Fruit fly (Drosophila melanogaster) whole organism, embryonic: ENCODE results near the gene CG4730.

Source experiments
- Bgb ChIP-seq: fragments of 200-800 bp; sonication (Bioruptor generic); IDR thresholded peaks from 2 replicates; pipeline ENCODE4 v1.3.6; 2022; ENCODE audit warnings: missing biosample characterization, missing genetic modification characterization; ENCODE audit not compliant: partially characterized antibody
- CG10543 ChIP-seq: fragments of 200-800 bp; sonication (Bioruptor generic); optimal IDR thresholded peaks from 3 replicates; lab custom pipeline; 2017; ENCODE audit warnings: missing biosample characterization, mild to moderate bottlenecking, missing genetic modification characterization, moderate library complexity
- CG11398 ChIP-seq: fragments of 200-800 bp; sonication (Bioruptor generic); optimal IDR thresholded peaks from 2 replicates; lab custom pipeline; 2016; ENCODE audit warnings: missing biosample characterization, missing genetic modification characterization
- CG14860 ChIP-seq: fragments of 200-800 bp; sonication (Bioruptor generic); IDR thresholded peaks from 3 replicates; pipeline ENCODE4 v1.3.6; 2022; ENCODE audit warnings: missing biosample characterization, missing genetic modification characterization; ENCODE audit not compliant: partially characterized antibody
- CG1603 ChIP-seq: fragments of 200-800 bp; sonication (Bioruptor generic); optimal IDR thresholded peaks from 2 replicates; lab custom pipeline; 2019; ENCODE audit warnings: missing biosample characterization, mild to moderate bottlenecking, missing genetic modification characterization, moderate library complexity
- CG17359 ChIP-seq: fragments of 200-800 bp; sonication (Bioruptor generic); optimal IDR thresholded peaks from 3 replicates; lab custom pipeline; 2018; ENCODE audit warnings: missing biosample characterization, mild to moderate bottlenecking, missing genetic modification characterization, moderate library complexity
- CG17829 ChIP-seq: fragments of 200-800 bp; optimal IDR thresholded peaks from 2 replicates; lab custom pipeline; 2019; ENCODE audit warnings: missing biosample characterization, mild to moderate bottlenecking, missing genetic modification characterization, moderate library complexity
- CG2875 ChIP-seq: fragments of 200-800 bp; sonication (Bioruptor generic); optimal IDR thresholded peaks from 2 replicates; lab custom pipeline; 2017; ENCODE audit warnings: missing biosample characterization, mild to moderate bottlenecking, missing genetic modification characterization, missing genetic modification reagents
- CG2889 ChIP-seq: fragments of 200-800 bp; sonication (Bioruptor generic); IDR thresholded peaks from 3 replicates; pipeline ENCODE4 v1.3.6; 2022; ENCODE audit warnings: missing biosample characterization, missing genetic modification characterization
- CG4404 ChIP-seq: fragments of 200-800 bp; sonication (Bioruptor generic); IDR thresholded peaks from 2 replicates; pipeline ENCODE4 v1.3.6; 2022; ENCODE audit warnings: missing biosample characterization, missing genetic modification characterization
- CG4707 ChIP-seq: fragments of 200-800 bp; sonication (Bioruptor generic); optimal IDR thresholded peaks from 2 replicates; lab custom pipeline; 2018; ENCODE audit warnings: missing biosample characterization, mild to moderate bottlenecking, missing genetic modification characterization, moderate library complexity
- CG4854 ChIP-seq: fragments of 200-800 bp; sonication (Bioruptor generic); optimal IDR thresholded peaks from 2 replicates; lab custom pipeline; 2016; ENCODE audit warnings: missing biosample characterization, missing genetic modification characterization, inconsistent platforms
- CG7839 ChIP-seq: fragments of 200-800 bp; sonication (Bioruptor generic); optimal IDR thresholded peaks from 3 replicates; lab custom pipeline; 2018; ENCODE audit warnings: missing biosample characterization, mild to moderate bottlenecking, missing genetic modification characterization, moderate library complexity
- CG8281 ChIP-seq: fragments of 200-800 bp; sonication (Bioruptor generic); optimal IDR thresholded peaks from 2 replicates; lab custom pipeline; 2018; ENCODE audit warnings: missing biosample characterization, mild to moderate bottlenecking, missing genetic modification characterization, moderate library complexity
- CG8388 ChIP-seq: fragments of 200-800 bp; sonication (Bioruptor generic); optimal IDR thresholded peaks from 2 replicates; lab custom pipeline; 2019; ENCODE audit warnings: missing biosample characterization, mild to moderate bottlenecking, missing genetic modification characterization, moderate library complexity
- CG9817 ChIP-seq: fragments of 200-800 bp; sonication (Bioruptor generic); optimal IDR thresholded peaks from 2 replicates; lab custom pipeline; 2018; ENCODE audit warnings: missing biosample characterization, mild to moderate bottlenecking, missing genetic modification characterization, moderate library complexity
- CTCF ChIP-seq: fragments of 200-800 bp; sonication (Bioruptor generic); optimal IDR thresholded peaks from 2 replicates; lab custom pipeline; 2017; ENCODE audit warnings: missing biosample characterization, mild to moderate bottlenecking, missing genetic modification characterization, moderate library complexity
- CoRest ChIP-seq: fragments of 200-800 bp; sonication (Bioruptor generic); optimal IDR thresholded peaks from 3 replicates; lab custom pipeline; 2018; ENCODE audit warnings: missing biosample characterization, mild to moderate bottlenecking, missing genetic modification characterization, moderate library complexity
- D19B ChIP-seq: fragments of 200-800 bp; sonication (Bioruptor generic); optimal IDR thresholded peaks from 2 replicates; lab custom pipeline; 2017; ENCODE audit warnings: missing biosample characterization, mild to moderate bottlenecking, missing genetic modification characterization
- Dek ChIP-seq: fragments of 200-800 bp; sonication (Bioruptor generic); optimal IDR thresholded peaks from 3 replicates; lab custom pipeline; 2019; ENCODE audit warnings: missing biosample characterization, mild to moderate bottlenecking, missing genetic modification characterization, moderate library complexity
- Doc3 ChIP-seq: fragments of 200-800 bp; sonication (Bioruptor generic); IDR thresholded peaks from 3 replicates; pipeline ENCODE4 v1.3.6; 2022; ENCODE audit warnings: missing biosample characterization, missing genetic modification characterization; ENCODE audit not compliant: partially characterized antibody
- HLH3B ChIP-seq: fragments of 200-800 bp; sonication (Bioruptor generic); IDR thresholded peaks from 2 replicates; pipeline ENCODE4 v1.3.6; 2022; ENCODE audit warnings: missing biosample characterization, missing genetic modification characterization
- HLH4C ChIP-seq: fragments of 200-800 bp; sonication (Bioruptor generic); IDR thresholded peaks from 3 replicates; pipeline ENCODE4 v1.3.6; 2022; ENCODE audit warnings: missing biosample characterization, missing genetic modification characterization; ENCODE audit not compliant: partially characterized antibody
- Hmx ChIP-seq: fragments of 200-800 bp; sonication (Bioruptor generic); optimal IDR thresholded peaks from 2 replicates; lab custom pipeline; 2016; ENCODE audit warnings: missing biosample characterization, missing genetic modification characterization
- Jarid2 ChIP-seq: fragments of 200-800 bp; sonication (Bioruptor generic); optimal IDR thresholded peaks from 3 replicates; lab custom pipeline; 2017; ENCODE audit warnings: mild to moderate bottlenecking, missing biosample characterization, missing genetic modification reagents, missing genetic modification characterization
- Lpt ChIP-seq: fragments of >200 bp; optimal IDR thresholded peaks from 2 replicates; lab custom pipeline; 2018; ENCODE audit warnings: missing biosample characterization, missing genetic modification characterization
- Rx ChIP-seq: fragments of 200-800 bp; sonication (Bioruptor generic); IDR thresholded peaks from 2 replicates; pipeline ENCODE4 v1.3.6; 2022; ENCODE audit warnings: missing biosample characterization, missing genetic modification characterization
- Sin3A ChIP-seq: fragments of >200 bp; optimal IDR thresholded peaks from 2 replicates; lab custom pipeline; 2018
- Tbp ChIP-seq: fragments of >200 bp; optimal IDR thresholded peaks from 2 replicates; lab custom pipeline; 2018; ENCODE audit warnings: missing biosample characterization, missing genetic modification characterization
- ash1 ChIP-seq: fragments of 200-800 bp; sonication (Bioruptor generic); optimal IDR thresholded peaks from 2 replicates; lab custom pipeline; 2018; ENCODE audit warnings: missing biosample characterization, mild to moderate bottlenecking, missing genetic modification characterization
- dati ChIP-seq: fragments of 200-800 bp; sonication (Bioruptor generic); IDR thresholded peaks from 2 replicates; pipeline ENCODE4 v1.3.6; 2022; ENCODE audit warnings: missing biosample characterization, missing genetic modification characterization
- dm ChIP-seq: fragments of 200-800 bp; sonication (Bioruptor generic); optimal IDR thresholded peaks from 3 replicates; lab custom pipeline; 2016; ENCODE audit warnings: missing biosample characterization, missing genetic modification characterization
- eve ChIP-seq, 2 experiments: fragments of >200 bp; optimal IDR thresholded peaks; 2 replicates each; lab custom pipeline; 2017; ENCODE audit warnings: missing biosample characterization in 2 of 2, missing genetic modification characterization in 2 of 2
- fd3F ChIP-seq: fragments of 200-800 bp; sonication (Bioruptor generic); optimal IDR thresholded peaks from 2 replicates; lab custom pipeline; 2018; ENCODE audit warnings: missing biosample characterization, mild to moderate bottlenecking, missing genetic modification characterization, moderate library complexity
- hkb ChIP-seq, 2 experiments: fragments of 200-800 bp in 1 of 2; fragments of >200 bp in 1 of 2; sonication (Bioruptor generic) in 1 of 2; IDR thresholded peaks in 1 of 2; optimal IDR thresholded peaks in 1 of 2; 2 replicates each; pipeline versions ENCODE4 v1.3.6 to Lab custom; 2017 to 2022; ENCODE audit warnings: missing biosample characterization in 1 of 2, missing genetic modification characterization in 1 of 2
- insv ChIP-seq, 2 experiments: fragments of 200-800 bp; sonication (Bioruptor generic); optimal IDR thresholded peaks; 3 replicates each; lab custom pipeline; 2016 to 2018; ENCODE audit warnings: missing biosample characterization in 2 of 2, missing genetic modification characterization in 2 of 2
- inv ChIP-seq: fragments of 200-800 bp; sonication (Bioruptor generic); IDR thresholded peaks from 2 replicates; pipeline ENCODE4 v1.3.6; 2022; ENCODE audit warnings: missing biosample characterization, missing genetic modification characterization; ENCODE audit not compliant: partially characterized antibody
- kay ChIP-seq: fragments of 200-800 bp; sonication (Bioruptor generic); optimal IDR thresholded peaks from 2 replicates; lab custom pipeline; 2016; ENCODE audit warnings: missing biosample characterization, missing genetic modification characterization
- nmo ChIP-seq: fragments of 200-800 bp; sonication (Bioruptor generic); optimal IDR thresholded peaks from 2 replicates; lab custom pipeline; 2018; ENCODE audit warnings: missing biosample characterization, mild to moderate bottlenecking, missing genetic modification characterization, moderate library complexity
- phol ChIP-seq: fragments of 200-800 bp; sonication (Bioruptor generic); optimal IDR thresholded peaks from 3 replicates; lab custom pipeline; 2018; ENCODE audit warnings: missing biosample characterization, mild to moderate bottlenecking, missing genetic modification characterization, moderate library complexity
- psq ChIP-seq: fragments of 200-800 bp; sonication (Bioruptor generic); optimal IDR thresholded peaks from 2 replicates; lab custom pipeline; 2017; ENCODE audit warnings: missing biosample characterization, missing genetic modification characterization
- sd ChIP-seq: fragments of 200-800 bp; sonication (Bioruptor generic); optimal IDR thresholded peaks from 3 replicates; lab custom pipeline; 2018; ENCODE audit warnings: missing biosample characterization, mild to moderate bottlenecking, missing genetic modification characterization, moderate library complexity
- sob ChIP-seq: fragments of 200-800 bp; sonication (Bioruptor generic); IDR thresholded peaks from 2 replicates; pipeline ENCODE4 v1.3.6; 2022; ENCODE audit warnings: missing biosample characterization, missing genetic modification characterization
- stc ChIP-seq: fragments of 200-800 bp; sonication (Bioruptor generic); IDR thresholded peaks from 2 replicates; pipeline ENCODE4 v1.3.6; 2022; ENCODE audit warnings: missing biosample characterization, missing genetic modification characterization
- tna ChIP-seq: fragments of 200-800 bp; sonication (Bioruptor generic); IDR thresholded peaks from 2 replicates; pipeline ENCODE4 v1.3.6; 2022; ENCODE audit warnings: missing biosample characterization, missing genetic modification characterization; ENCODE audit not compliant: partially characterized antibody
- twi ChIP-seq: fragments of 200-800 bp; optimal IDR thresholded peaks from 2 replicates; lab custom pipeline; 2019; ENCODE audit warnings: missing biosample characterization, mild to moderate bottlenecking, missing genetic modification characterization, moderate library complexity
- vnd ChIP-seq: fragments of 200-800 bp; sonication (Bioruptor generic); IDR thresholded peaks from 3 replicates; pipeline ENCODE4 v1.3.6; 2022; ENCODE audit warnings: missing biosample characterization, missing genetic modification characterization; ENCODE audit not compliant: partially characterized antibody
- vvl ChIP-seq: fragments of 200-800 bp; sonication (Bioruptor generic); IDR thresholded peaks from 2 replicates; pipeline ENCODE4 v1.3.6; 2022; ENCODE audit warnings: missing biosample characterization, missing genetic modification characterization
- wdn ChIP-seq: fragments of 200-800 bp; sonication (Bioruptor generic); IDR thresholded peaks from 2 replicates; pipeline ENCODE4 v1.3.6; 2022; ENCODE audit warnings: missing biosample characterization, missing genetic modification characterization

The CG4730 gene

DNA sequence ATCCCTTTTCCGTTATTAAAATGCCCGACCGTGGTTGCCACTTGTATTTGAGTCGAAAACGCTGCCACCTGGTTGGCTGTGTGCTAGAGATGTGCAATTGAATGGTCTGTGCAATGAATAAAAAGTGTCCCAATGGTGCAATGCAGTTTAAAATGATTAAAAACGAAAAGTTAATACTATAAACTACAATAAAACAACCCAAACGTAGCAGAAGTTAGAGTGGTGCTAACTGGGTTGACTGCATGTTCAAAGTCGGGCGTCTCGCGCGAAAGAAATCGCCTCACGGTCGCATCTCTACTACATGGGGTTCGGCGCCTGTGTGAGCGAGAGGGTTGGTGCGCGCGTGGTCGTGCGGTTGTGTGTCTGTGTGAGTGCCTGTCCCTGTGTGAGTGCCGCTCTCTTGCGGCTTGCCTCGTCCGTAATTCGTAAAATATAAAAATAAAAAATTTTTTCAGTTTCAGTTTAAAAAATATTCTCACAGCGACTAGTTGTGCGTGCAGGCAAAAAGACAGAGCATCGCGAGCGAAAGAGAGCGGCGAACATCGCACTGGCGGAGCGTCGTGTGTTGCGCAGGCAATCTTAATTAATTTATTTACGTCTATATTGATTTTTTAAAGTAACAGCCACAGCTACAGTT is 31.5 kb downstream of the CG4730 start (continued):
- TF ChIP-seq CG2875 (GFP tag; lab: Kevin White, UChicago) (peak; percentile 79), tna (peak; percentile 70), Sin3A (lab: Kevin White, UChicago) (peak; percentile 99), inv (GFP tag; lab: Robert Waterston, UW) (peak; percentile 91), CG14860 (GFP tag; lab: Robert Waterston, UW) (peak; percentile 86), dati (GFP tag; lab: Robert Waterston, UW) (0 out of 2 replicates have a peak, but pooled peaks have one; percentile 40), Jarid2 (GFP tag; lab: Kevin White, UChicago) (peak; percentile 75), fd3F (GFP tag; lab: Kevin White, UChicago) (peak; percentile 82), sd (tag; lab: Kevin White, UChicago) (peak; percentile 77), Hmx (GFP tag; lab: Kevin White, UChicago) (peak; percentile 89), sob (peak; percentile 95), phol (tag; lab: Kevin White, UChicago) (peak; percentile 95), kay (peak; percentile 91), Dek (tag; lab: Kevin White, UChicago) (peak; percentile 85), insv (GFP tag; optimal IDR thresholded peaks at IDR 0.05; lab: Kevin White, UChicago) (peak in 1 of 2 experiments; percentile 73), ash1 (GFP tag; lab: Kevin White, UChicago) (peak; percentile 63), CG4404 (peak; percentile 95), Doc3 (peak; percentile 96), HLH4C (GFP tag; lab: Robert Waterston, UW) (peak; percentile 83), CG11398 (peak; percentile 94), dm (GFP tag; lab: Kevin White, UChicago) (peak; percentile 96), CG4854 (GFP tag; lab: Kevin White, UChicago) (peak; percentile 77), CG10543 (peak; percentile 96), Tbp (GFP tag; lab: Kevin White, UChicago) (no peak), CG4707 (GFP tag; lab: Kevin White, UChicago) (peak; percentile 62), vvl (GFP tag; lab: Robert Waterston, UW) (peak; percentile 91), D19B (GFP tag; lab: Kevin White, UChicago) (peak; percentile 81), CTCF (GFP tag; lab: Kevin White, UChicago) (peak; percentile 56), CG9817 (tag; lab: Kevin White, UChicago) (peak; percentile 95), Rx (GFP tag; lab: Robert Waterston, UW) (peak; percentile 78), psq (GFP tag; lab: Kevin White, UChicago) (peak; percentile 83), Bgb (GFP tag; lab: Robert Waterston, UW) (peak; percentile 83), CG17829 (peak; percentile 94), CG1603 (tag; lab: Kevin White, UChicago) (peak; percentile 95), HLH3B (GFP tag; lab: Robert Waterston, UW) (peak; percentile 85), nmo (peak; percentile 96), CG17359 (tag; lab: Kevin White, UChicago) (peak; percentile 84), CG8281 (tag; lab: Kevin White, UChicago) (peak; percentile 72), twi (peak; percentile 89), hkb (optimal IDR thresholded peaks at IDR 0.05; lab: Kevin White, UChicago) (peak; percentile 71), hkb (GFP tag; IDR thresholded peaks at IDR 0.05; lab: Robert Waterston, UW) (peak; percentile 84), CoRest (tag; lab: Kevin White, UChicago) (peak; percentile 95), CG7839 (tag; lab: Kevin White, UChicago) (peak; percentile 91), Lpt (no peak), CG8388 (GFP tag; lab: Kevin White, UChicago) (peak; percentile 83), eve (GFP tag; optimal IDR thresholded peaks at IDR 0.05; lab: Kevin White, UChicago) (peak in 1 of 2 experiments; percentile 85), wdn (peak; percentile 86), CG2889 (GFP tag; lab: Robert Waterston, UW) (peak; percentile 86), stc (GFP tag; lab: Robert Waterston, UW) (peak; percentile 76), vnd (GFP tag; lab: Robert Waterston, UW) (peak; percentile 86)
